Worm (Caenorhabditis elegans) whole organism, mixed stage, embryonic: ENCODE results near the gene acd-3.

Source experiments
- ceh-43 ChIP-seq: fragments of 200-800 bp; sonication (Bioruptor generic); optimal IDR thresholded peaks from 2 replicates; lab custom pipeline; 2018; ENCODE audit warnings: mild to moderate bottlenecking, missing genetic modification characterization, moderate library complexity, missing compliant biosample characterization
- pha-4 ChIP-seq: fragments of 150-350 bp; optimal IDR thresholded peaks from 2 replicates; lab custom pipeline; 2018; ENCODE audit warnings: missing biosample characterization, missing genetic modification reagents, missing genetic modification characterization
- sptf-1 ChIP-seq: sonication (generic microtip); optimal IDR thresholded peaks from 2 replicates; lab custom pipeline; 2017; ENCODE audit warnings: mild to moderate bottlenecking, missing genetic modification characterization, moderate library complexity, missing compliant biosample characterization
- tbx-8 ChIP-seq: fragments of 200-800 bp; sonication (Bioruptor generic); optimal IDR thresholded peaks from 2 replicates; lab custom pipeline; 2018; ENCODE audit warnings: mild to moderate bottlenecking, missing genetic modification characterization, moderate library complexity, missing compliant biosample characterization

DNA sequence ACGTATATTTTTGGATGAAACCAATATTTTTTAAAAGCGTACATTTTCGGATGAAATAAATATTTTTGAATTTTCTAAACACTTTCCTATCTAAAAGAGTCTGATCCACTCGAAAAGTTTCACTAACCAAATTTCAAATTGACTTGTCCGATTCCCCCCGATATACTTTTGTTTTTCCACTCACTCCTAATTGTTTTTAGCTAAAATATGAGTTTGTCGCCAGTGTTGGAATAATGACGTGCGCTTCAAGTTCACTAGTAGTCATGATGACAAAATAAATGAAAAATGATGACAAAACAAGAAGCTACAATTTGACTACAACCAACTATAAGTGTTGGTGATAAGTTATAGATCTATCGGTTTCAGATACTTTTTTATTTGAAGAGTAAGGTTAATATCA is 40.3 kb upstream of the acd-3 start:
- no peak for TF ChIP-seq pha-4
- no peak for TF ChIP-seq tbx-8 (GFP tag; lab: Kevin White, UChicago)
- no peak for TF ChIP-seq ceh-43 (GFP tag; lab: Kevin White, UChicago)
- TF ChIP-seq sptf-1 (tag; lab: Kevin White, UChicago): no peak
